Worm (Caenorhabditis elegans): ENCODE measurements around the gene kcmf-1.

- no peak for TF ChIP-seq unc-62 (GFP tag; optimal IDR thresholded peaks at IDR 0.05)
- no peak for TF ChIP-seq jun-1 (tag; optimal IDR thresholded peaks at IDR 0.05)
- TF ChIP-seq mdl-1 (tag; optimal IDR thresholded peaks at IDR 0.05), result no peak
- no peak for TF ChIP-seq fkh-4 (tag; optimal IDR thresholded peaks at IDR 0.05; ENCODE audit: borderline replicate concordance)
- TF ChIP-seq tlp-1 (tag; optimal IDR thresholded peaks at IDR 0.05), result no peak
- no peak for TF ChIP-seq fos-1 (tag; optimal IDR thresholded peaks at IDR 0.05)
- no peak for TF ChIP-seq lin-35 (GFP tag; optimal IDR thresholded peaks at IDR 0.05)
- no peak for TF ChIP-seq nhr-77 (tag; optimal IDR thresholded peaks at IDR 0.05)
Measured at ce11 chrIII:7819866-7820265, 9.3 kb upstream of the kcmf-1 start.
